Worm (Caenorhabditis elegans): ENCODE results near the gene aqp-11.
A peak's percentile ranks its signal among the peaks of the same experiment; 100 is the strongest.

aqp-11 gene

ce11 chrIII:13643534-13643933 is 29.5 kb upstream of the aqp-11 start, which contains the start of the genes drr-2 and set-16 (continued):
- TF ChIP-seq T20F7.1 (GFP tag; optimal IDR thresholded peaks at IDR 0.05) (no peak), zfp-3 (GFP tag; conservative IDR thresholded peaks at IDR 0.05) (peak; percentile 99), T26A8.4 (GFP tag; IDR thresholded peaks at IDR 0.05) (peak; percentile 99), mdl-1 (tag; optimal IDR thresholded peaks at IDR 0.05) (peak; percentile 45 to 82)

- TF ChIP-seq nhr-111 (GFP tag; optimal IDR thresholded peaks at IDR 0.05) = no peak
- peak; percentile 59 for TF ChIP-seq set-16 (GFP tag; IDR thresholded peaks at IDR 0.05)
- TF ChIP-seq tag-97 (GFP tag; IDR thresholded peaks at IDR 0.05) = no peak
- no peak for TF ChIP-seq hmg-1.1 (GFP tag; IDR thresholded peaks at IDR 0.05)
Observed at ce11 chrIII:13644279-13644678, 28.8 kb upstream of the aqp-11 start.

ce11 chrIII:13645885-13646488 is 27.1 kb upstream of the aqp-11 start:
- TF ChIP-seq egl-43 (GFP tag; IDR thresholded peaks at IDR 0.05) = peak; percentile 50; the same call in 1 of the 2 replicates
- no peak for TF ChIP-seq ceh-32 (tag; optimal IDR thresholded peaks at IDR 0.05; ENCODE audit: poor library complexity)
- TF ChIP-seq sdz-12 (GFP tag; optimal IDR thresholded peaks at IDR 0.05) = no peak
- TF ChIP-seq F44E2.7 (GFP tag; IDR thresholded peaks at IDR 0.05) = no peak
- no peak for TF ChIP-seq dmd-8 (GFP tag; IDR thresholded peaks at IDR 0.05)
- TF ChIP-seq gei-8 (GFP tag; optimal IDR thresholded peaks at IDR 0.05) = no peak
- TF ChIP-seq set-16 (GFP tag; IDR thresholded peaks at IDR 0.05) = peak; percentile 90
- TF ChIP-seq nhr-11 (tag; optimal IDR thresholded peaks at IDR 0.05) = no peak
- no peak for TF ChIP-seq R02D3.7 (tag; optimal IDR thresholded peaks at IDR 0.05)
- TF ChIP-seq snpc-4 (tag; optimal IDR thresholded peaks at IDR 0.05) = no peak
- TF ChIP-seq lim-7 (GFP tag; IDR thresholded peaks at IDR 0.05) = 0 out of 2 replicates have a peak, but pooled peaks have one; percentile 31
- 0 out of 2 replicates have a peak, but pooled peaks have one; percentile 33 for TF ChIP-seq D1046.2 (GFP tag; IDR thresholded peaks at IDR 0.05)
- no peak for TF ChIP-seq mep-1 (tag; optimal IDR thresholded peaks at IDR 0.05)
- no peak for TF ChIP-seq mxl-2 (GFP tag; conservative IDR thresholded peaks at IDR 0.05)
- TF ChIP-seq mxl-3 (GFP tag; optimal IDR thresholded peaks at IDR 0.05) = no peak
- no peak for TF ChIP-seq dmd-9 (GFP tag; IDR thresholded peaks at IDR 0.05)

ce11 chrIII:13648540-13648939 is 24.5 kb upstream of the aqp-11 start:
- 0 out of 2 replicates have a peak, but pooled peaks have one; percentile 14 for TF ChIP-seq ceh-44 (GFP tag; IDR thresholded peaks at IDR 0.05)
- TF ChIP-seq unc-62 (GFP tag; optimal IDR thresholded peaks at IDR 0.05 in 1 of 2) = peak in 1 of 2 experiments; percentile 42
- TF ChIP-seq unc-62 (tag; optimal IDR thresholded peaks at IDR 0.05) = no peak
- peak; percentile 68 for TF ChIP-seq set-16 (GFP tag; IDR thresholded peaks at IDR 0.05)
- TF ChIP-seq unc-130 (GFP tag; optimal IDR thresholded peaks at IDR 0.05) = no peak

ce11 chrIII:13651414-13651813 is 21.7 kb upstream of the aqp-11 start:
- TF ChIP-seq lin-38 (GFP tag; IDR thresholded peaks at IDR 0.05) = no peak
- TF ChIP-seq set-16 (GFP tag; IDR thresholded peaks at IDR 0.05) = peak; percentile 94

ce11 chrIII:13652010-13652409 is 21.1 kb upstream of the aqp-11 start:
- TF ChIP-seq unc-39 (tag; optimal IDR thresholded peaks at IDR 0.05) = no peak
- no peak for TF ChIP-seq lim-7 (GFP tag; IDR thresholded peaks at IDR 0.05)
- no peak for TF ChIP-seq daf-19 (GFP tag; conservative IDR thresholded peaks at IDR 0.05)
- TF ChIP-seq T20F7.1 (GFP tag; optimal IDR thresholded peaks at IDR 0.05) = no peak
- TF ChIP-seq php-3 (GFP tag; IDR thresholded peaks at IDR 0.05) = 0 out of 2 replicates have a peak, but pooled peaks have one; percentile 26
- TF ChIP-seq mxl-2 (GFP tag; conservative IDR thresholded peaks at IDR 0.05) = no peak
- TF ChIP-seq nhr-237 (tag; optimal IDR thresholded peaks at IDR 0.05) = no peak
- TF ChIP-seq D1046.2 (GFP tag; IDR thresholded peaks at IDR 0.05) = no peak
- TF ChIP-seq set-16 (GFP tag; IDR thresholded peaks at IDR 0.05) = peak; percentile 39; the same call in 1 of the 2 replicates
- no peak for TF ChIP-seq lin-13 (GFP tag; optimal IDR thresholded peaks at IDR 0.05)
- no peak for TF ChIP-seq skn-1 (tag; optimal IDR thresholded peaks at IDR 0.05)
- no peak for TF ChIP-seq ces-1 (GFP tag; optimal IDR thresholded peaks at IDR 0.05)
- TF ChIP-seq Y105C5A.15 (GFP tag; IDR thresholded peaks at IDR 0.05) = no peak
- no peak for TF ChIP-seq lin-15B (tag; optimal IDR thresholded peaks at IDR 0.05)
- TF ChIP-seq ceh-32 (tag; optimal IDR thresholded peaks at IDR 0.05; ENCODE audit: poor library complexity) = no peak
- TF ChIP-seq Y75B8A.6 (GFP tag; IDR thresholded peaks at IDR 0.05) = no peak
- TF ChIP-seq aha-1 (tag) = peak; percentile 91
- no peak for TF ChIP-seq daf-16 (GFP tag; optimal IDR thresholded peaks at IDR 0.05)
- TF ChIP-seq daf-16 (tag; optimal IDR thresholded peaks at IDR 0.05) = no peak
- TF ChIP-seq nhr-102 (tag; optimal IDR thresholded peaks at IDR 0.05) = no peak
- TF ChIP-seq ceh-62 (tag; optimal IDR thresholded peaks at IDR 0.05) = no peak

Data from whole organism, L4 larva.